Fruit fly (Drosophila melanogaster): ENCODE measurements around the gene CG3764.

- TF ChIP-seq CG5204 (GFP tag; optimal IDR thresholded peaks at IDR 0.05): no peak
- no peak for TF ChIP-seq CG7045 (GFP tag; optimal IDR thresholded peaks at IDR 0.05)
Observed at dm6 chr3L:17053932-17054331, 41.6 kb upstream of the CG3764 start.
